Worm (Caenorhabditis elegans) whole organism, young adult: Measurements from ENCODE around the gene C05D9.9.

Experiments
- F10E7.11 ChIP-seq: sonication (generic microtip); optimal IDR thresholded peaks from 2 replicates; lab custom pipeline; 2017; ENCODE audit warnings: mild to moderate bottlenecking, missing genetic modification characterization, moderate library complexity, missing compliant biosample characterization
- F49E8.2 ChIP-seq: sonication (generic microtip); optimal IDR thresholded peaks from 3 replicates; lab custom pipeline; 2017; ENCODE audit warnings: missing genetic modification characterization, mild to moderate bottlenecking, missing compliant biosample characterization, antibody characterized with exemption, moderate library complexity; ENCODE audit not compliant: insufficient read depth
- T07F8.4 ChIP-seq: sonication (generic microtip); optimal IDR thresholded peaks from 2 replicates; lab custom pipeline; 2016; ENCODE audit warnings: mild to moderate bottlenecking, missing genetic modification characterization, moderate library complexity, missing compliant biosample characterization
- Y53G8AR.9 ChIP-seq: fragments of 200-800 bp; sonication (Bioruptor generic); conservative IDR thresholded peaks from 2 replicates; pipeline ENCODE4 v1.3.6; 2022; ENCODE audit warnings: missing genetic modification reagents, missing genetic modification characterization, missing compliant biosample characterization
- Y56A3A.18 ChIP-seq: fragments of 200-800 bp; sonication (Bioruptor generic); IDR thresholded peaks from 2 replicates; pipeline ENCODE4 v1.3.6; 2022; ENCODE audit warnings: missing genetic modification reagents, missing genetic modification characterization, missing compliant biosample characterization
- efl-1 ChIP-seq: fragments of 150-350 bp; optimal IDR thresholded peaks from 2 replicates; lab custom pipeline; 2014; ENCODE audit warnings: missing biosample characterization, missing genetic modification reagents, missing genetic modification characterization
- egrh-3 ChIP-seq: fragments of 200-800 bp; sonication (Bioruptor generic); IDR thresholded peaks from 2 replicates; pipeline ENCODE4 v1.3.6; 2022; ENCODE audit warnings: missing genetic modification reagents, missing genetic modification characterization, missing compliant biosample characterization
- nfya-1 ChIP-seq: sonication (generic microtip); optimal IDR thresholded peaks from 2 replicates; lab custom pipeline; 2017; ENCODE audit warnings: antibody characterized with exemption, missing compliant biosample characterization, missing genetic modification characterization, borderline replicate concordance; ENCODE audit not compliant: insufficient read depth
- pbrm-1 ChIP-seq: fragments of 200-800 bp; sonication (Bioruptor generic); IDR thresholded peaks from 2 replicates; pipeline ENCODE4 v1.3.6; 2022; ENCODE audit warnings: missing genetic modification reagents, missing genetic modification characterization, missing compliant biosample characterization
- pha-4 ChIP-seq: fragments of 150-350 bp; sonication (generic microtip); optimal IDR thresholded peaks from 2 replicates; lab custom pipeline; 2014; ENCODE audit warnings: missing biosample characterization, missing genetic modification reagents, missing genetic modification characterization
- snpc-4 ChIP-seq, 5 experiments: fragments of 150-350 bp in 1 of 5; sonication (generic microtip) in 4 of 5; optimal IDR thresholded peaks; 2 replicates each; lab custom pipeline; 2014 to 2018; ENCODE audit warnings: missing genetic modification characterization in 5 of 5, missing biosample characterization in 3 of 5, antibody characterized with exemption in 2 of 5, mild to moderate bottlenecking in 2 of 5, missing compliant biosample characterization in 2 of 5, missing genotype in 2 of 5, moderate library complexity in 2 of 5, missing genetic modification reagents in 1 of 5
- tbx-9 ChIP-seq: sonication (generic microtip); optimal IDR thresholded peaks from 2 replicates; lab custom pipeline; 2016; ENCODE audit warnings: borderline replicate concordance, missing genetic modification characterization, inconsistent platforms, missing compliant biosample characterization
- zfh-2 ChIP-seq: fragments of 200-800 bp; sonication (Bioruptor generic); conservative IDR thresholded peaks from 2 replicates; pipeline ENCODE4 v1.3.6; 2022; ENCODE audit warnings: missing genetic modification reagents, missing genetic modification characterization, missing compliant biosample characterization

- no peak for TF ChIP-seq zfh-2 (GFP tag; lab: Robert Waterston, UW)
- no peak for TF ChIP-seq snpc-4 (GFP tag; optimal IDR thresholded peaks at IDR 0.05; lab: Kevin White, UChicago)
- no peak for TF ChIP-seq snpc-4 (tag; optimal IDR thresholded peaks at IDR 0.05; lab: Kevin White, UChicago)
- TF ChIP-seq Y53G8AR.9, result no peak
- TF ChIP-seq F10E7.11 (tag; lab: Kevin White, UChicago), result no peak
- no peak for TF ChIP-seq T07F8.4 (tag; lab: Kevin White, UChicago)
- no peak for TF ChIP-seq Y56A3A.18 (GFP tag; lab: Robert Waterston, UW)
- no peak for TF ChIP-seq pbrm-1 (GFP tag; lab: Robert Waterston, UW)
- no peak for TF ChIP-seq F49E8.2 (tag; lab: Kevin White, UChicago)
- no peak for TF ChIP-seq nfya-1
- TF ChIP-seq tbx-9 (tag; lab: Kevin White, UChicago), result no peak
- TF ChIP-seq efl-1 (GFP tag; lab: Kevin White, UChicago), result no peak
- TF ChIP-seq pha-4 (tag; lab: Kevin White, UChicago), result no peak
- no peak for TF ChIP-seq egrh-3 (GFP tag; lab: Robert Waterston, UW)
These were observed 37.6 kb downstream of the C05D9.9 start for ce11 chrX:1086406-1086897.
